Worm (Caenorhabditis elegans): ENCODE results near the gene Y43C5B.2.
A peak's percentile ranks its signal among the peaks of the same experiment; 100 is the strongest.

Gene Y43C5B.2

ce11 chrIV:10380626-10381025 lies 28.5 kb upstream of the Y43C5B.2 start:
- TF ChIP-seq nhr-28 (tag; optimal IDR thresholded peaks at IDR 0.05) = peak; percentile 31
- TF ChIP-seq F49E8.2 (tag; optimal IDR thresholded peaks at IDR 0.05; ENCODE audit: borderline replicate concordance) = no peak
- peak; percentile 92 for TF ChIP-seq madf-9 (GFP tag; conservative IDR thresholded peaks at IDR 0.05)
- TF ChIP-seq Y105C5A.15 (GFP tag; IDR thresholded peaks at IDR 0.05) = no peak
- TF ChIP-seq nhr-41 (GFP tag; IDR thresholded peaks at IDR 0.05) = no peak
- no peak for TF ChIP-seq D1046.2 (GFP tag; IDR thresholded peaks at IDR 0.05)
- TF ChIP-seq lin-38 (GFP tag; IDR thresholded peaks at IDR 0.05) = no peak
- TF ChIP-seq daf-19 (GFP tag; conservative IDR thresholded peaks at IDR 0.05) = no peak
- TF ChIP-seq mdl-1 (tag; optimal IDR thresholded peaks at IDR 0.05) = peak; percentile 57 to 89
- TF ChIP-seq Y75B8A.6 (GFP tag; IDR thresholded peaks at IDR 0.05) = no peak
- no peak for TF ChIP-seq fos-1 (tag; optimal IDR thresholded peaks at IDR 0.05)
- TF ChIP-seq nhr-10 (tag; optimal IDR thresholded peaks at IDR 0.05) = no peak
- no peak for TF ChIP-seq Y5F2A.4 (GFP tag; optimal IDR thresholded peaks at IDR 0.05)
- 0 out of 2 replicates have a peak, but pooled peaks have one; percentile 32 for TF ChIP-seq lin-1 (GFP tag; IDR thresholded peaks at IDR 0.05)
- TF ChIP-seq mxl-2 (GFP tag; conservative IDR thresholded peaks at IDR 0.05) = no peak
- TF ChIP-seq egl-27 (tag; optimal IDR thresholded peaks at IDR 0.05) = no peak
- 0 out of 2 replicates have a peak, but pooled peaks have one; percentile 21 for TF ChIP-seq T26A8.4 (GFP tag; IDR thresholded peaks at IDR 0.05)
- peak; percentile 64 for TF ChIP-seq nhr-48 (tag; optimal IDR thresholded peaks at IDR 0.05)
- TF ChIP-seq snpc-4 (tag; optimal IDR thresholded peaks at IDR 0.05) = no peak
- TF ChIP-seq set-16 (GFP tag; IDR thresholded peaks at IDR 0.05) = no peak
- TF ChIP-seq saeg-2 (GFP tag; IDR thresholded peaks at IDR 0.05) = 0 out of 2 replicates have a peak, but pooled peaks have one; percentile 11
- no peak for TF ChIP-seq skn-1 (tag; optimal IDR thresholded peaks at IDR 0.05)
- no peak for TF ChIP-seq ceh-82 (tag; optimal IDR thresholded peaks at IDR 0.05)
- no peak for TF ChIP-seq attf-4 (tag; optimal IDR thresholded peaks at IDR 0.05)
- TF ChIP-seq dve-1 (tag; optimal IDR thresholded peaks at IDR 0.05; ENCODE audit: insufficient read depth) = peak; percentile 67
- peak; percentile 98 for TF ChIP-seq aha-1 (tag)
- TF ChIP-seq hmg-1.1 (GFP tag; IDR thresholded peaks at IDR 0.05) = peak; percentile 52; the same call in 1 of the 2 replicates
- peak in 1 of 2 experiments; percentile 52 for TF ChIP-seq hif-1 (tag; optimal IDR thresholded peaks at IDR 0.05)
- no peak for TF ChIP-seq duxl-1 (tag; optimal IDR thresholded peaks at IDR 0.05; ENCODE audit: poor library complexity)
- no peak for TF ChIP-seq aly-2 (tag; optimal IDR thresholded peaks at IDR 0.05)
- TF ChIP-seq zfp-2 (tag; optimal IDR thresholded peaks at IDR 0.05) = no peak
- no peak for TF ChIP-seq nhr-76 (tag; optimal IDR thresholded peaks at IDR 0.05)
- no peak for TF ChIP-seq nhr-42 (GFP tag; IDR thresholded peaks at IDR 0.05)
- no peak for TF ChIP-seq tag-97 (GFP tag; IDR thresholded peaks at IDR 0.05)
- TF ChIP-seq lir-3 (tag; optimal IDR thresholded peaks at IDR 0.05) = no peak
- TF ChIP-seq unc-39 (tag; optimal IDR thresholded peaks at IDR 0.05) = no peak
- TF ChIP-seq Y48G9A.11 (GFP tag; IDR thresholded peaks at IDR 0.05) = no peak
- no peak for TF ChIP-seq nhr-111 (GFP tag; optimal IDR thresholded peaks at IDR 0.05)
- no peak for TF ChIP-seq zfp-3 (GFP tag; conservative IDR thresholded peaks at IDR 0.05)
- TF ChIP-seq cey-2 (tag; optimal IDR thresholded peaks at IDR 0.05; ENCODE audit: borderline replicate concordance, insufficient read depth) = no peak
- peak; percentile 42 for TF ChIP-seq lin-13 (GFP tag; optimal IDR thresholded peaks at IDR 0.05)
- peak; percentile 51 for TF ChIP-seq mep-1 (tag; optimal IDR thresholded peaks at IDR 0.05)
- peak; percentile 15 for TF ChIP-seq ztf-7 (tag; optimal IDR thresholded peaks at IDR 0.05)
- no peak for TF ChIP-seq dmd-8 (GFP tag; IDR thresholded peaks at IDR 0.05)
- peak; percentile 66; the same call in 1 of the 2 replicates for TF ChIP-seq ctbp-1 (GFP tag; IDR thresholded peaks at IDR 0.05)
- peak; percentile 62; the same call in 1 of the 2 replicates for TF ChIP-seq ceh-20 (GFP tag; IDR thresholded peaks at IDR 0.05)
- no peak for TF ChIP-seq pha-4 (GFP tag; IDR thresholded peaks at IDR 0.05)
- no peak for TF ChIP-seq pha-4 (tag; optimal IDR thresholded peaks at IDR 0.05)
- TF ChIP-seq lin-15B (tag; optimal IDR thresholded peaks at IDR 0.05) = no peak
- peak; percentile 46 for TF ChIP-seq spr-1 (tag; optimal IDR thresholded peaks at IDR 0.05)
- TF ChIP-seq nhr-237 (tag; optimal IDR thresholded peaks at IDR 0.05) = no peak
- no peak for TF ChIP-seq nhr-25 (tag; optimal IDR thresholded peaks at IDR 0.05; ENCODE audit: borderline replicate concordance, insufficient read depth)

Measured in whole organism, L4 larva.